Fruit fly (Drosophila melanogaster) whole organism, embryonic: Measurements from ENCODE around the gene CG12054.
A peak's percentile ranks its signal among the peaks of the same experiment; 100 is the strongest.

ENCODE experiments used
- Abd-B ChIP-seq: fragments of 200-800 bp; sonication (Bioruptor generic); optimal IDR thresholded peaks from 2 replicates; lab custom pipeline; 2018; ENCODE audit warnings: missing biosample characterization, mild to moderate bottlenecking, missing genetic modification characterization, moderate library complexity
- Atf3 ChIP-seq: fragments of 200-800 bp; sonication (Bioruptor generic); optimal IDR thresholded peaks from 3 replicates; lab custom pipeline; 2016; ENCODE audit warnings: missing biosample characterization, missing genetic modification characterization
- CG12071 ChIP-seq: fragments of 200-800 bp; sonication (Bioruptor generic); optimal IDR thresholded peaks from 3 replicates; lab custom pipeline; 2018; ENCODE audit warnings: missing biosample characterization, mild to moderate bottlenecking, missing genetic modification characterization
- CG12299 ChIP-seq: fragments of 200-800 bp; sonication (Bioruptor generic); optimal IDR thresholded peaks from 2 replicates; lab custom pipeline; 2018; ENCODE audit warnings: missing biosample characterization, mild to moderate bottlenecking, missing genetic modification characterization
- CG13424 ChIP-seq: fragments of 200-800 bp; sonication (Bioruptor generic); optimal IDR thresholded peaks from 2 replicates; lab custom pipeline; 2019; ENCODE audit warnings: missing biosample characterization, mild to moderate bottlenecking, missing genetic modification characterization, moderate library complexity
- CG15269 ChIP-seq: fragments of 200-800 bp; sonication (Bioruptor generic); optimal IDR thresholded peaks from 2 replicates; lab custom pipeline; 2018; ENCODE audit warnings: missing biosample characterization, mild to moderate bottlenecking, missing genetic modification characterization, moderate library complexity
- CG17361 ChIP-seq: fragments of 200-800 bp; sonication (Bioruptor generic); IDR thresholded peaks from 3 replicates; pipeline ENCODE4 v1.3.6; 2022; ENCODE audit warnings: missing biosample characterization, missing genetic modification characterization
- CG1832 ChIP-seq: fragments of 200-800 bp; sonication (Bioruptor generic); optimal IDR thresholded peaks from 2 replicates; lab custom pipeline; 2017; ENCODE audit warnings: missing biosample characterization, mild to moderate bottlenecking, missing genetic modification characterization, inconsistent platforms
- CG4360 ChIP-seq: fragments of 200-800 bp; sonication (Bioruptor generic); IDR thresholded peaks from 2 replicates; pipeline ENCODE4 v1.3.6; 2022; ENCODE audit warnings: missing biosample characterization, missing genetic modification characterization
- CG4404 ChIP-seq: fragments of 200-800 bp; sonication (Bioruptor generic); IDR thresholded peaks from 2 replicates; pipeline ENCODE4 v1.3.6; 2022; ENCODE audit warnings: missing biosample characterization, missing genetic modification characterization
- CG5953 ChIP-seq: fragments of 200-800 bp; sonication (Bioruptor generic); IDR thresholded peaks from 2 replicates; pipeline ENCODE4 v1.3.6; 2022; ENCODE audit warnings: missing biosample characterization, missing genetic modification characterization
- CG6813 ChIP-seq: fragments of 200-800 bp; sonication (Bioruptor generic); optimal IDR thresholded peaks from 2 replicates; lab custom pipeline; 2017; ENCODE audit warnings: missing biosample characterization, missing genetic modification characterization, mild to moderate bottlenecking, moderate library complexity, missing genetic modification reagents
- CG8765 ChIP-seq: fragments of 200-800 bp; sonication (Bioruptor generic); IDR thresholded peaks from 2 replicates; pipeline ENCODE4 v1.3.6; 2022; ENCODE audit warnings: missing biosample characterization, missing genetic modification characterization
- CG9609 ChIP-seq: fragments of 200-800 bp; sonication (Bioruptor generic); optimal IDR thresholded peaks from 3 replicates; lab custom pipeline; 2016; ENCODE audit warnings: missing biosample characterization, missing genetic modification characterization
- GATAe ChIP-seq: fragments of 200-800 bp; sonication (Bioruptor generic); conservative IDR thresholded peaks from 2 replicates; pipeline ENCODE4 v1.3.6; 2022; ENCODE audit warnings: missing biosample characterization, missing genetic modification characterization
- Gsc ChIP-seq: fragments of 200-800 bp; sonication (Bioruptor generic); IDR thresholded peaks from 2 replicates; pipeline ENCODE4 v1.3.6; 2022; ENCODE audit warnings: missing biosample characterization, missing genetic modification characterization
- HLH54F ChIP-seq: fragments of 200-800 bp; sonication (Bioruptor generic); optimal IDR thresholded peaks from 3 replicates; lab custom pipeline; 2016; ENCODE audit warnings: missing biosample characterization, missing genetic modification characterization
- Hr51 ChIP-seq, 2 experiments: fragments of 200-800 bp; sonication (Bioruptor generic); optimal IDR thresholded peaks; 2 replicates in 1 of 2; 3 replicates in 1 of 2; lab custom pipeline; 2016 to 2018; ENCODE audit warnings: missing biosample characterization in 2 of 2, missing genetic modification characterization in 2 of 2, mild to moderate bottlenecking in 1 of 2, moderate library complexity in 1 of 2
- Jarid2 ChIP-seq: fragments of 200-800 bp; sonication (Bioruptor generic); optimal IDR thresholded peaks from 3 replicates; lab custom pipeline; 2017; ENCODE audit warnings: mild to moderate bottlenecking, missing biosample characterization, missing genetic modification reagents, missing genetic modification characterization
- Kr ChIP-seq: fragments of 200-800 bp; sonication (Bioruptor generic); optimal IDR thresholded peaks from 2 replicates; lab custom pipeline; 2017; ENCODE audit warnings: missing biosample characterization, mild to moderate bottlenecking, missing genetic modification characterization
- Mes4 ChIP-seq: fragments of 200-800 bp; sonication (Bioruptor generic); optimal IDR thresholded peaks from 2 replicates; lab custom pipeline; 2016; ENCODE audit warnings: missing biosample characterization, missing genetic modification characterization
- NC2α ChIP-seq: fragments of 200-800 bp; sonication (Bioruptor generic); optimal IDR thresholded peaks from 2 replicates; lab custom pipeline; 2016; ENCODE audit warnings: missing biosample characterization, missing genetic modification characterization
- Pdp1 ChIP-seq, 2 experiments: fragments of 200-800 bp; sonication (Bioruptor generic); optimal IDR thresholded peaks; 3 replicates each; lab custom pipeline; 2016; ENCODE audit warnings: missing biosample characterization in 2 of 2, missing genetic modification characterization in 2 of 2, mild to moderate bottlenecking in 1 of 2, moderate library complexity in 1 of 2
- ash1 ChIP-seq: fragments of 200-800 bp; sonication (Bioruptor generic); optimal IDR thresholded peaks from 2 replicates; lab custom pipeline; 2018; ENCODE audit warnings: missing biosample characterization, mild to moderate bottlenecking, missing genetic modification characterization
- ato ChIP-seq: fragments of 200-800 bp; sonication (Bioruptor generic); IDR thresholded peaks from 2 replicates; pipeline ENCODE4 v1.3.6; 2022; ENCODE audit warnings: missing biosample characterization, missing genetic modification characterization; ENCODE audit not compliant: partially characterized antibody
- bigmax ChIP-seq: fragments of 200-800 bp; sonication (Bioruptor generic); optimal IDR thresholded peaks from 2 replicates; lab custom pipeline; 2018; ENCODE audit warnings: missing biosample characterization, mild to moderate bottlenecking, missing genetic modification characterization
- caup ChIP-seq: fragments of 200-800 bp; sonication (Bioruptor generic); optimal IDR thresholded peaks from 3 replicates; lab custom pipeline; 2017; ENCODE audit warnings: missing biosample characterization, mild to moderate bottlenecking, missing genetic modification characterization, moderate library complexity; ENCODE audit not compliant: severe bottlenecking
- cwo ChIP-seq: fragments of 200-800 bp; sonication (Bioruptor generic); optimal IDR thresholded peaks from 3 replicates; lab custom pipeline; 2017; ENCODE audit warnings: missing biosample characterization, missing genetic modification characterization, mild to moderate bottlenecking, moderate library complexity, missing genetic modification reagents
- danr ChIP-seq: fragments of 200-800 bp; sonication (Bioruptor generic); IDR thresholded peaks from 2 replicates; pipeline ENCODE4 v1.3.6; 2022; ENCODE audit warnings: missing biosample characterization, missing genetic modification characterization
- disco-r ChIP-seq: fragments of 200-800 bp; sonication (Bioruptor generic); optimal IDR thresholded peaks from 2 replicates; lab custom pipeline; 2016; ENCODE audit warnings: missing biosample characterization, missing genetic modification characterization
- dm ChIP-seq: fragments of 200-800 bp; sonication (Bioruptor generic); optimal IDR thresholded peaks from 3 replicates; lab custom pipeline; 2016; ENCODE audit warnings: missing biosample characterization, missing genetic modification characterization
- ewg ChIP-seq: fragments of 200-800 bp; sonication (Bioruptor generic); optimal IDR thresholded peaks from 3 replicates; lab custom pipeline; 2017; ENCODE audit warnings: mild to moderate bottlenecking, missing biosample characterization, missing genetic modification reagents, missing genetic modification characterization
- gcm ChIP-seq: fragments of 200-800 bp; sonication (Bioruptor generic); optimal IDR thresholded peaks from 2 replicates; lab custom pipeline; 2019; ENCODE audit warnings: missing biosample characterization, mild to moderate bottlenecking, missing genetic modification characterization, moderate library complexity
- hb ChIP-seq: fragments of 200-800 bp; sonication (Bioruptor generic); IDR thresholded peaks from 3 replicates; pipeline ENCODE4 v1.3.6; 2022; ENCODE audit warnings: missing biosample characterization, missing genetic modification characterization; ENCODE audit not compliant: partially characterized antibody
- her ChIP-seq: fragments of 200-800 bp; sonication (Bioruptor generic); optimal IDR thresholded peaks from 2 replicates; lab custom pipeline; 2016; ENCODE audit warnings: missing biosample characterization, missing genetic modification characterization
- jumu ChIP-seq: fragments of 200-800 bp; sonication (Bioruptor generic); optimal IDR thresholded peaks from 3 replicates; lab custom pipeline; 2016; ENCODE audit warnings: missing biosample characterization, missing genetic modification characterization
- lilli ChIP-seq: fragments of 200-800 bp; sonication (Bioruptor generic); optimal IDR thresholded peaks from 3 replicates; lab custom pipeline; 2016; ENCODE audit warnings: missing biosample characterization, missing genetic modification characterization
- lmd ChIP-seq: fragments of 200-800 bp; sonication (Bioruptor generic); IDR thresholded peaks from 2 replicates; pipeline ENCODE4 v1.3.6; 2022; ENCODE audit warnings: missing biosample characterization, missing genetic modification characterization
- maf-S ChIP-seq: fragments of 200-800 bp; sonication (Bioruptor generic); optimal IDR thresholded peaks from 2 replicates; lab custom pipeline; 2016; ENCODE audit warnings: missing biosample characterization, missing genetic modification characterization
- nau ChIP-seq: fragments of 200-800 bp; sonication (Bioruptor generic); optimal IDR thresholded peaks from 3 replicates; lab custom pipeline; 2017; ENCODE audit warnings: missing biosample characterization, mild to moderate bottlenecking, missing genetic modification characterization, missing genetic modification reagents
- otp ChIP-seq: fragments of 200-800 bp; sonication (Bioruptor generic); IDR thresholded peaks from 3 replicates; pipeline ENCODE4, ENCODE4 v1.3.6; 2022; ENCODE audit warnings: missing biosample characterization, missing genetic modification characterization
- scrt ChIP-seq: fragments of 200-800 bp; sonication (Bioruptor generic); optimal IDR thresholded peaks from 2 replicates; lab custom pipeline; 2018; ENCODE audit warnings: missing biosample characterization, mild to moderate bottlenecking, missing genetic modification characterization, moderate library complexity
- so ChIP-seq: fragments of 200-800 bp; sonication (Bioruptor generic); IDR thresholded peaks from 3 replicates; pipeline ENCODE4 v1.3.6; 2022; ENCODE audit warnings: missing biosample characterization, missing genetic modification characterization
- sqz ChIP-seq: fragments of 200-800 bp; sonication (Bioruptor generic); optimal IDR thresholded peaks from 3 replicates; lab custom pipeline; 2018; ENCODE audit warnings: missing biosample characterization, mild to moderate bottlenecking, missing genetic modification characterization
- sr ChIP-seq: fragments of 200-800 bp; sonication (Bioruptor generic); IDR thresholded peaks from 3 replicates; pipeline ENCODE4 v1.3.6; 2022; ENCODE audit warnings: missing biosample characterization, missing genetic modification characterization
- tll ChIP-seq, 2 experiments: fragments of 200-800 bp in 1 of 2; fragments of >200 bp in 1 of 2; sonication (Bioruptor generic) in 1 of 2; optimal IDR thresholded peaks; 2 replicates each; lab custom pipeline; 2017 to 2019; ENCODE audit warnings: missing biosample characterization in 2 of 2, missing genetic modification characterization in 2 of 2, mild to moderate bottlenecking in 1 of 2, moderate library complexity in 1 of 2
- zf30C ChIP-seq: fragments of 200-800 bp; sonication (Bioruptor generic); optimal IDR thresholded peaks from 3 replicates; lab custom pipeline; 2018; ENCODE audit warnings: missing biosample characterization, mild to moderate bottlenecking, missing genetic modification characterization
- zfh1 ChIP-seq: fragments of 200-800 bp; sonication (Bioruptor generic); IDR thresholded peaks from 3 replicates; pipeline ENCODE4 v1.3.6; 2022; ENCODE audit warnings: missing biosample characterization, missing genetic modification characterization

The CG12054 gene

dm6 chr3R:31247281-31247995, 26.9 kb downstream of the CG12054 start (continued):
- no peak for TF ChIP-seq CG8765 (GFP tag; lab: Robert Waterston, UW)
- TF ChIP-seq Mes4 (GFP tag; lab: Kevin White, UChicago) = peak; percentile 45
- peak; percentile 63; the same call in 2 of the 3 replicates for TF ChIP-seq otp (GFP tag; lab: Robert Waterston, UW)
- TF ChIP-seq jumu (GFP tag; lab: Kevin White, UChicago) = peak; percentile 54
- TF ChIP-seq CG13424 = peak; percentile 85
- TF ChIP-seq Hr51 (GFP tag; optimal IDR thresholded peaks at IDR 0.05; lab: Kevin White, UChicago) = peak; percentile 2 to 85
- peak; percentile 45 for TF ChIP-seq her (GFP tag; lab: Kevin White, UChicago)
- peak; percentile 40 for TF ChIP-seq CG12299 (tag; lab: Kevin White, UChicago)
- TF ChIP-seq tll (GFP tag; optimal IDR thresholded peaks at IDR 0.05; lab: Kevin White, UChicago) = no peak
- no peak for TF ChIP-seq HLH54F (GFP tag; lab: Kevin White, UChicago)
- peak; percentile 33 for TF ChIP-seq maf-S (GFP tag; lab: Kevin White, UChicago)
- peak; percentile 51 for TF ChIP-seq ewg
- TF ChIP-seq CG9609 (GFP tag; lab: Kevin White, UChicago) = peak; percentile 52
- TF ChIP-seq danr (GFP tag; lab: Robert Waterston, UW) = peak; percentile 59; the same call in 1 of the 2 replicates
- peak; percentile 18 for TF ChIP-seq Jarid2
- TF ChIP-seq caup = peak; percentile 46
- peak; percentile 56 to 82 for TF ChIP-seq Pdp1 (GFP tag; optimal IDR thresholded peaks at IDR 0.05; lab: Kevin White, UChicago)
- peak; percentile 76 for TF ChIP-seq zfh1 (GFP tag; lab: Robert Waterston, UW)
- peak; percentile 31 for TF ChIP-seq lilli
- peak; percentile 63 for TF ChIP-seq nau
- peak; percentile 11 for TF ChIP-seq zf30C (GFP tag; lab: Kevin White, UChicago)
- TF ChIP-seq CG1832 (GFP tag; lab: Kevin White, UChicago) = no peak
- TF ChIP-seq so (GFP tag; lab: Robert Waterston, UW) = peak; percentile 64; the same call in 1 of the 3 replicates
- TF ChIP-seq CG6813 (GFP tag; lab: Kevin White, UChicago) = peak; percentile 28
- TF ChIP-seq Abd-B (GFP tag; lab: Kevin White, UChicago) = peak; percentile 76
- TF ChIP-seq Gsc = peak; percentile 40; the same call in 1 of the 2 replicates
- TF ChIP-seq sr (GFP tag; lab: Robert Waterston, UW) = peak; percentile 49; the same call in 1 of the 3 replicates
- TF ChIP-seq cwo (GFP tag; lab: Kevin White, UChicago) = peak; percentile 38
- peak; percentile 79 for TF ChIP-seq CG17361 (GFP tag; lab: Robert Waterston, UW)
- no peak for TF ChIP-seq Kr
- TF ChIP-seq ash1 = no peak
- TF ChIP-seq hb (GFP tag; lab: Robert Waterston, UW) = no peak
- TF ChIP-seq CG4404 (GFP tag; lab: Robert Waterston, UW) = no peak; the same call in 1 of the 2 replicates
- peak; percentile 14 for TF ChIP-seq dm
- TF ChIP-seq scrt (GFP tag; lab: Kevin White, UChicago) = peak; percentile 53
- peak; percentile 55 for TF ChIP-seq Atf3
- peak; percentile 56 for TF ChIP-seq gcm (GFP tag; lab: Kevin White, UChicago)
- TF ChIP-seq disco-r (GFP tag; lab: Kevin White, UChicago) = peak; percentile 5
- TF ChIP-seq NC2α (GFP tag; lab: Kevin White, UChicago) = peak; percentile 2
- TF ChIP-seq bigmax = no peak
- TF ChIP-seq CG5953 = peak; percentile 74
- peak; percentile 44 for TF ChIP-seq sqz (GFP tag; lab: Kevin White, UChicago)
- peak; percentile 59 for TF ChIP-seq lmd
- 0 out of 2 replicates have a peak, but pooled peaks have one; percentile 19 for TF ChIP-seq CG4360
- peak; percentile 75 for TF ChIP-seq CG12071 (GFP tag; lab: Kevin White, UChicago)
- TF ChIP-seq GATAe = no peak
- TF ChIP-seq CG15269 = peak; percentile 88
- no peak for TF ChIP-seq ato (GFP tag; lab: Robert Waterston, UW)
